Fruit fly (Drosophila melanogaster) whole organism, pupa: Measurements from ENCODE around the gene CG31524.

Source experiments
- CG10348 ChIP-seq: fragments of 200-800 bp; sonication (Bioruptor generic); IDR thresholded peaks from 2 replicates; pipeline ENCODE4 v1.3.6; 2022; ENCODE audit warnings: missing biosample characterization, missing genetic modification characterization
- CG12605 ChIP-seq: fragments of 200-800 bp; sonication (Bioruptor generic); IDR thresholded peaks from 2 replicates; pipeline ENCODE4 v1.3.6; 2022; ENCODE audit warnings: missing biosample characterization, missing genetic modification characterization
- CG13204 ChIP-seq: fragments of 200-800 bp; sonication (Bioruptor generic); optimal IDR thresholded peaks from 2 replicates; lab custom pipeline; 2018; ENCODE audit warnings: missing biosample characterization, mild to moderate bottlenecking, missing genetic modification characterization, moderate library complexity
- CG15710 ChIP-seq: fragments of 200-800 bp; sonication (Bioruptor generic); optimal IDR thresholded peaks from 2 replicates; lab custom pipeline; 2018; ENCODE audit warnings: missing biosample characterization, mild to moderate bottlenecking, missing genetic modification characterization, moderate library complexity
- CG34367 ChIP-seq: fragments of 200-800 bp; sonication (Bioruptor generic); optimal IDR thresholded peaks from 2 replicates; lab custom pipeline; 2018; ENCODE audit warnings: missing biosample characterization, mild to moderate bottlenecking, missing genetic modification characterization
- CG8301 ChIP-seq: fragments of 200-800 bp; sonication (Bioruptor generic); optimal IDR thresholded peaks from 2 replicates; lab custom pipeline; 2018; ENCODE audit warnings: missing biosample characterization, mild to moderate bottlenecking, missing genetic modification characterization
- D1 ChIP-seq: fragments of 200-800 bp; sonication (Bioruptor generic); optimal IDR thresholded peaks from 2 replicates; lab custom pipeline; 2018; ENCODE audit warnings: missing biosample characterization, mild to moderate bottlenecking, missing genetic modification characterization, moderate library complexity
- EcR ChIP-seq: fragments of 200-800 bp; sonication (Bioruptor generic); optimal IDR thresholded peaks from 3 replicates; lab custom pipeline; 2019; ENCODE audit warnings: missing biosample characterization, missing genetic modification characterization, mild to moderate bottlenecking, moderate library complexity, missing genetic modification reagents
- Pif1A ChIP-seq: fragments of 200-800 bp; sonication (Bioruptor generic); optimal IDR thresholded peaks from 3 replicates; lab custom pipeline; 2016; ENCODE audit warnings: missing biosample characterization, missing genetic modification characterization
- Snoo ChIP-seq: fragments of 200-800 bp; sonication (Bioruptor generic); optimal IDR thresholded peaks from 3 replicates; lab custom pipeline; 2017; ENCODE audit warnings: missing biosample characterization, mild to moderate bottlenecking, missing genetic modification characterization, inconsistent platforms
- gl ChIP-seq: fragments of 200-800 bp; sonication (Bioruptor generic); optimal IDR thresholded peaks from 2 replicates; lab custom pipeline; 2018; ENCODE audit warnings: missing biosample characterization, mild to moderate bottlenecking, missing genetic modification characterization
- rn ChIP-seq: fragments of 200-800 bp; sonication (Bioruptor generic); IDR thresholded peaks from 2 replicates; pipeline ENCODE4 v1.3.6; 2022; ENCODE audit warnings: missing biosample characterization, missing genetic modification characterization

DNA sequence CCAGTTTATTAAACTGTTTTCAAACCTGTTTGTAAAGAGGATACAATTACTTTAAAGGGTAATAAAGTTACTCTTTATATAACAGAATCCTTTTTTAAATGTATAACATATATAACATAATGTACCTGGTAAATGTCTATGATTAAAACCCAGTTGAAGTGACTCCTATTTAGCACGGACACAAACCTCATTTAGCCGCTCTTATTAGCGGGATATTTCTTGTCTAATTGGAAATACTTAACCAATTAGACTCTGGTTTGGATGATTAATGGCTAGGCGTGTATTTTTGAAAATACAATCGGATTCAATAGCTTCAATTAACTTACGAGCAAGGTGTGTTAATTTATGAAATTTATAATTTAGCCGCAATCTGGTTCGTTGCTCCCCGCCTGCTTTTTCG, 47.1 kb downstream of the CG31524 start:
- no peak for TF ChIP-seq CG10348 (GFP tag; lab: Robert Waterston, UW)
- TF ChIP-seq Pif1A: no peak
- TF ChIP-seq gl (tag; lab: Kevin White, UChicago): no peak
- TF ChIP-seq CG34367 (tag; lab: Kevin White, UChicago): no peak
- no peak for TF ChIP-seq CG8301 (tag; lab: Kevin White, UChicago)
- TF ChIP-seq EcR: no peak
- no peak for TF ChIP-seq CG12605 (GFP tag; lab: Robert Waterston, UW)
- no peak for TF ChIP-seq Snoo (tag; lab: Kevin White, UChicago)
- TF ChIP-seq D1 (tag; lab: Kevin White, UChicago): no peak
- no peak for TF ChIP-seq CG15710
- no peak for TF ChIP-seq CG13204 (GFP tag; lab: Kevin White, UChicago)
- TF ChIP-seq rn (GFP tag; lab: Robert Waterston, UW): no peak
